Worm (Caenorhabditis elegans): ENCODE results near the gene C31B8.12.
"Not testable (repeated sequence)": the region's sequence is repeated elsewhere in the genome, so short reads cannot be mapped to it uniquely, and the experiment has no call there.

DNA sequence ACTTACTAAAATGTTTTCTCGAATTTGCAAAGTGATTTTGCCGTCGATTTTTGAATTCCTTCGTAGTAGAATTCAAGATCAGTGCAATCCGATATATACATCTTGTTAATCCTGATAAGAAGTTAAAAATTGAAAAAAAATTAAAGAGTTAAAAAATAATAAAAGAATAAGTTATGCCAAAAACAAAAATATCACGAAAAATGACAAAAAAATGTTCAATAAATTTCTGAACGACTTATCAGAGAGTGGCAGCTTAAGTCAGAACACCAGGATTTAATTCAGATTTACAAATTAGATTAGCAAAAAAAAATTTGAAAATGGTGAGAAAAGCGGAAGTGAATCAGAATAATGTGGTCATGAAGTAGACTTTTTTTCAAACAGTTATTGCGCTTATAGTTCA is 47.8 kb upstream of the C31B8.12 start, which contains the start of gene srw-123:
- TF ChIP-seq mel-28 (tag; optimal IDR thresholded peaks at IDR 0.05; ENCODE audit: borderline replicate concordance); akir-1 (GFP tag; optimal IDR thresholded peaks at IDR 0.05); rcor-1 (GFP tag; IDR thresholded peaks at IDR 0.05); F55B11.4 (tag; optimal IDR thresholded peaks at IDR 0.05; ENCODE audit: borderline replicate concordance, insufficient read depth); dox-1 (GFP tag; IDR thresholded peaks at IDR 0.05): not testable (repeated sequence)

Measured in whole organism, young adult.